Worm (Caenorhabditis elegans): Measurements from ENCODE around the gene Y38H6C.23.

ce11 chrV:20545742-20546141, 10.4 kb downstream of the Y38H6C.23 start:
- TF ChIP-seq zag-1 (tag; optimal IDR thresholded peaks at IDR 0.05) (no peak), pha-4 (tag; optimal IDR thresholded peaks at IDR 0.05) (peak; percentile 53), nhr-28 (tag; optimal IDR thresholded peaks at IDR 0.05) (no peak), ceh-9 (tag; optimal IDR thresholded peaks at IDR 0.05) (no peak), elt-3 (tag; optimal IDR thresholded peaks at IDR 0.05) (no peak), ceh-28 (tag; optimal IDR thresholded peaks at IDR 0.05) (no peak)
